Worm (Caenorhabditis elegans): ENCODE data around the gene T09A5.4.

The T09A5.4 gene

DNA sequence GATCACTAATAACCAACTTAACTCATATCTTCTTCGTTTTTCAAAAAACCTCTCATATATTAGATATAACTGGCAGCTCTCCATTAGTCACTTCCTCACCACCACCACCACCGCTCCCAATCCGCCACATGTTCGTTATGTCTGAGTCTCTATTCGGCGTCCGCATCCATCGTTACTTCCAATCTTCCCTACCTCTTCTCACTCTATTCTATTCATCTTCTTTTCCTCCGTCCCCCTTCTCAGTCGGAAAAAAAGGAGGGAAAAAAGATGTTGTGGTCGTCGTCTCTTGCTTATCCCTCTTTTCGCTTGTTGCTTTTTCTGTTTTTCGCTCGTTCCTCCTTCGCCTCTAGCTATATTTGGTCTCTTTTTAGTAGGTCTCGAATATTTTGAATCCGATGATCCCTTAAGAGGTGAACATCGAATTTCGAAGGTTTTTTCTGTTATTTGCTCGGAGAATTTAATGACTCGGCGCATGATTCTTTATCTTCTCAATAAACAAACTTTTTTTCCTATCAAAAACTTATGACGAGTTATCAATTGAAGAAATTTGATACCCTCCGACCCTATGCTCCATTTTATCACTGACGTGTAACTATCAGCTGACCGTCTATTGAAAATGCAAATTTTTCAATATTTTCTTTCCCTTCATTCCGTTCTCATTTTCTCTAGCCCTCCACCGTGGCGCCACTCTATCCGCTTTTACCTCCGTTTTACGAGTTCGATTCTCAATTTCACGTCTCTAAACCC is 46.1 kb downstream of the T09A5.4 start (continued):
- TF ChIP-seq isw-1 (GFP tag; IDR thresholded peaks at IDR 0.05) (no peak), lin-14 (GFP tag; optimal IDR thresholded peaks at IDR 0.05) (peak; percentile 87), snpc-4 (tag; optimal IDR thresholded peaks at IDR 0.05) (no peak), Y116A8C.19 (tag; optimal IDR thresholded peaks at IDR 0.05; ENCODE audit: borderline replicate concordance) (no peak), lin-15B (tag; optimal IDR thresholded peaks at IDR 0.05) (no peak), unc-130 (tag; optimal IDR thresholded peaks at IDR 0.05) (no peak), lir-3 (tag; optimal IDR thresholded peaks at IDR 0.05; ENCODE audit: poor library complexity) (no peak), ztf-4 (tag; optimal IDR thresholded peaks at IDR 0.05) (no peak), lin-13 (GFP tag; optimal IDR thresholded peaks at IDR 0.05) (no peak), grh-1 (GFP tag; IDR thresholded peaks at IDR 0.05) (no peak), ceh-82 (tag; optimal IDR thresholded peaks at IDR 0.05) (no peak), pag-3 (tag; optimal IDR thresholded peaks at IDR 0.05; ENCODE audit: borderline replicate concordance, insufficient read depth) (no peak), hpl-2 (GFP tag; optimal IDR thresholded peaks at IDR 0.05) (no peak), mdl-1 (tag; optimal IDR thresholded peaks at IDR 0.05) (peak in 1 of 2 experiments; percentile 1), ama-1 (optimal IDR thresholded peaks at IDR 0.05) (peak; percentile 58), lsy-2 (tag; optimal IDR thresholded peaks at IDR 0.05) (peak in 1 of 2 experiments; percentile 45), ces-1 (GFP tag; optimal IDR thresholded peaks at IDR 0.05) (no peak), hlh-17 (GFP tag; optimal IDR thresholded peaks at IDR 0.05; ENCODE audit: borderline replicate concordance) (no peak), elt-3 (tag; optimal IDR thresholded peaks at IDR 0.05) (no peak), irx-1 (tag; optimal IDR thresholded peaks at IDR 0.05) (peak; percentile 14), ceh-63 (GFP tag; optimal IDR thresholded peaks at IDR 0.05) (no peak), unc-30 (tag; optimal IDR thresholded peaks at IDR 0.05) (no peak), lin-35 (GFP tag; optimal IDR thresholded peaks at IDR 0.05) (peak in 1 of 2 experiments; percentile 9), fkh-10 (GFP tag; optimal IDR thresholded peaks at IDR 0.05) (peak; percentile 6), egl-13 (tag; optimal IDR thresholded peaks at IDR 0.05) (peak; percentile 2), nhr-12 (tag; optimal IDR thresholded peaks at IDR 0.05) (no peak), efl-3 (GFP tag; optimal IDR thresholded peaks at IDR 0.05) (no peak), alr-1 (tag; optimal IDR thresholded peaks at IDR 0.05; ENCODE audit: borderline replicate concordance) (no peak), vab-15 (tag; optimal IDR thresholded peaks at IDR 0.05) (no peak), nhr-237 (tag; optimal IDR thresholded peaks at IDR 0.05) (no peak), tbx-2 (tag; optimal IDR thresholded peaks at IDR 0.05) (peak; percentile 39), nhr-28 (tag; optimal IDR thresholded peaks at IDR 0.05) (no peak), efl-1 (optimal IDR thresholded peaks at IDR 0.05) (peak; percentile 8 to 37), efl-1 (GFP tag; optimal IDR thresholded peaks at IDR 0.05 in 1 of 2) (peak in 1 of 2 experiments; percentile 68), fkh-4 (tag; optimal IDR thresholded peaks at IDR 0.05; ENCODE audit: borderline replicate concordance) (no peak), skn-1 (tag; optimal IDR thresholded peaks at IDR 0.05) (no peak), elt-2 (tag; optimal IDR thresholded peaks at IDR 0.05) (peak; percentile 72), dpl-1 (GFP tag; optimal IDR thresholded peaks at IDR 0.05) (no peak), unc-86 (tag; optimal IDR thresholded peaks at IDR 0.05) (no peak), nhr-85 (tag) (no peak), zip-4 (GFP tag; optimal IDR thresholded peaks at IDR 0.05) (no peak), ceh-8 (GFP tag; optimal IDR thresholded peaks at IDR 0.05) (peak; percentile 20), jun-1 (tag; optimal IDR thresholded peaks at IDR 0.05) (no peak), fkh-8 (tag; optimal IDR thresholded peaks at IDR 0.05) (peak; percentile 53), pqm-1 (tag; optimal IDR thresholded peaks at IDR 0.05) (no peak), pax-3 (tag; optimal IDR thresholded peaks at IDR 0.05) (no peak), aha-1 (tag; optimal IDR thresholded peaks at IDR 0.05) (no peak), nhr-11 (tag; optimal IDR thresholded peaks at IDR 0.05) (no peak), nhr-84 (tag; optimal IDR thresholded peaks at IDR 0.05) (no peak)
